Worm (Caenorhabditis elegans) whole organism, mixed stage, embryonic: ENCODE results near the gene Y66H1A.8.

ENCODE experiments used
- M03D4.4 ChIP-seq: sonication (generic microtip); optimal IDR thresholded peaks from 2 replicates; lab custom pipeline; 2017; ENCODE audit warnings: mild to moderate bottlenecking, missing genetic modification characterization, missing compliant biosample characterization
- bed-3 ChIP-seq: fragments of 200-800 bp; sonication (Bioruptor generic); optimal IDR thresholded peaks from 3 replicates; lab custom pipeline; 2018; ENCODE audit warnings: mild to moderate bottlenecking, missing genetic modification characterization, moderate library complexity, missing compliant biosample characterization
- blmp-1 ChIP-seq: fragments of 150-350 bp; optimal IDR thresholded peaks from 2 replicates; lab custom pipeline; 2014; ENCODE audit warnings: missing biosample characterization, missing genetic modification characterization
- ceh-39 ChIP-seq: fragments of 150-350 bp; optimal IDR thresholded peaks from 2 replicates; lab custom pipeline; 2014; ENCODE audit warnings: missing biosample characterization, missing genetic modification characterization
- ceh-43 ChIP-seq: fragments of 200-800 bp; sonication (Bioruptor generic); optimal IDR thresholded peaks from 2 replicates; lab custom pipeline; 2018; ENCODE audit warnings: mild to moderate bottlenecking, missing genetic modification characterization, moderate library complexity, missing compliant biosample characterization
- ceh-83 ChIP-seq: fragments of 200-800 bp; sonication (Bioruptor generic); optimal IDR thresholded peaks from 2 replicates; lab custom pipeline; 2018; ENCODE audit warnings: mild to moderate bottlenecking, missing genetic modification characterization, missing compliant biosample characterization
- ces-1 ChIP-seq: fragments of 150-350 bp; optimal IDR thresholded peaks from 2 replicates; lab custom pipeline; 2014; ENCODE audit warnings: missing biosample characterization, missing genetic modification reagents, missing genetic modification characterization
- cnd-1 ChIP-seq: fragments of 200-800 bp; sonication (Bioruptor generic); optimal IDR thresholded peaks from 2 replicates; lab custom pipeline; 2018; ENCODE audit warnings: mild to moderate bottlenecking, missing genetic modification characterization, missing compliant biosample characterization
- drap-1 ChIP-seq: fragments of 200-800 bp; sonication (Bioruptor generic); optimal IDR thresholded peaks from 3 replicates; lab custom pipeline; 2018; ENCODE audit warnings: mild to moderate bottlenecking, missing genetic modification characterization, missing compliant biosample characterization
- elt-1 ChIP-seq: sonication (generic microtip); optimal IDR thresholded peaks from 2 replicates; lab custom pipeline; 2017; ENCODE audit warnings: missing genetic modification characterization, mild to moderate bottlenecking, missing compliant biosample characterization, antibody characterized with exemption, moderate library complexity, borderline replicate concordance; ENCODE audit not compliant: insufficient read depth
- elt-3 ChIP-seq: fragments of 150-350 bp; optimal IDR thresholded peaks from 2 replicates; lab custom pipeline; 2014; ENCODE audit warnings: missing biosample characterization, missing genetic modification characterization
- flh-1 ChIP-seq: fragments of 200-800 bp; sonication (Bioruptor generic); optimal IDR thresholded peaks from 2 replicates; lab custom pipeline; 2018; ENCODE audit warnings: mild to moderate bottlenecking, missing genetic modification characterization, moderate library complexity, missing compliant biosample characterization
- ham-2 ChIP-seq: fragments of 200-800 bp; sonication (Bioruptor generic); optimal IDR thresholded peaks from 2 replicates; lab custom pipeline; 2018; ENCODE audit warnings: mild to moderate bottlenecking, missing genetic modification characterization, missing compliant biosample characterization
- lin-13 ChIP-seq: fragments of 150-350 bp; optimal IDR thresholded peaks from 2 replicates; lab custom pipeline; 2014; ENCODE audit warnings: missing biosample characterization, missing genetic modification characterization
- lin-32 ChIP-seq: fragments of 200-800 bp; sonication (Bioruptor generic); optimal IDR thresholded peaks from 2 replicates; lab custom pipeline; 2018; ENCODE audit warnings: mild to moderate bottlenecking, missing genetic modification characterization, missing compliant biosample characterization
- lsy-2 ChIP-seq: fragments of 150-350 bp; optimal IDR thresholded peaks from 2 replicates; lab custom pipeline; 2014; ENCODE audit warnings: missing biosample characterization, missing genetic modification characterization
- mab-5 ChIP-seq: fragments of 150-350 bp; optimal IDR thresholded peaks from 2 replicates; lab custom pipeline; 2014; ENCODE audit warnings: missing biosample characterization, missing genetic modification characterization
- mep-1 ChIP-seq: fragments of 150-350 bp; optimal IDR thresholded peaks from 2 replicates; lab custom pipeline; 2017; ENCODE audit warnings: missing biosample characterization, missing genetic modification reagents, missing genetic modification characterization, inconsistent platforms
- mls-2 ChIP-seq: sonication (generic microtip); optimal IDR thresholded peaks from 2 replicates; lab custom pipeline; 2016; ENCODE audit warnings: mild to moderate bottlenecking, missing genetic modification characterization, moderate library complexity, missing compliant biosample characterization
- nhr-12 ChIP-seq: fragments of 150-350 bp; optimal IDR thresholded peaks from 2 replicates; lab custom pipeline; 2014; ENCODE audit warnings: missing biosample characterization, missing genetic modification characterization
- nhr-2 ChIP-seq: fragments of 150-350 bp; optimal IDR thresholded peaks from 2 replicates; lab custom pipeline; 2014; ENCODE audit warnings: missing biosample characterization, missing genetic modification characterization
- nhr-237 ChIP-seq: fragments of 150-350 bp; optimal IDR thresholded peaks from 2 replicates; lab custom pipeline; 2014; ENCODE audit warnings: missing biosample characterization, missing genetic modification characterization
- nhr-76 ChIP-seq: sonication (generic microtip); optimal IDR thresholded peaks from 2 replicates; lab custom pipeline; 2017; ENCODE audit warnings: missing biosample characterization, missing genetic modification characterization
- pha-4 ChIP-seq: fragments of 150-350 bp; optimal IDR thresholded peaks from 2 replicates; lab custom pipeline; 2018; ENCODE audit warnings: missing biosample characterization, missing genetic modification reagents, missing genetic modification characterization
- sem-2 ChIP-seq: fragments of 200-800 bp; sonication (Bioruptor generic); optimal IDR thresholded peaks from 2 replicates; lab custom pipeline; 2018; ENCODE audit warnings: mild to moderate bottlenecking, missing genetic modification characterization, missing compliant biosample characterization
- snpc-4 ChIP-seq: fragments of 150-350 bp; optimal IDR thresholded peaks from 2 replicates; lab custom pipeline; 2014; ENCODE audit warnings: missing biosample characterization, missing genetic modification characterization
- sptf-1 ChIP-seq: sonication (generic microtip); optimal IDR thresholded peaks from 2 replicates; lab custom pipeline; 2017; ENCODE audit warnings: mild to moderate bottlenecking, missing genetic modification characterization, moderate library complexity, missing compliant biosample characterization
- tbx-8 ChIP-seq: fragments of 200-800 bp; sonication (Bioruptor generic); optimal IDR thresholded peaks from 2 replicates; lab custom pipeline; 2018; ENCODE audit warnings: mild to moderate bottlenecking, missing genetic modification characterization, moderate library complexity, missing compliant biosample characterization
- unc-120 ChIP-seq: sonication (generic microtip); optimal IDR thresholded peaks from 2 replicates; lab custom pipeline; 2017; ENCODE audit warnings: missing genetic modification characterization, missing compliant biosample characterization; ENCODE audit not compliant: poor library complexity, severe bottlenecking
- unc-62 ChIP-seq: fragments of 150-350 bp; optimal IDR thresholded peaks from 2 replicates; lab custom pipeline; 2014; ENCODE audit warnings: missing biosample characterization, missing genetic modification reagents, missing genetic modification characterization
- ztf-11 ChIP-seq: fragments of 150-350 bp; optimal IDR thresholded peaks from 2 replicates; lab custom pipeline; 2014; ENCODE audit warnings: missing biosample characterization, missing genetic modification characterization

The Y66H1A.8 gene

ce11 chrIV:454816-455215 is at the start of gene Y66H1A.8, which contains the start of gene M04G7.5:
Y66H1A.8 (minus strand) TSS chrIV:454916.
M04G7.5 (plus strand) TSS chrIV:455073.
- TF ChIP-seq mep-1 (tag; lab: Kevin White, UChicago) = no peak
- no peak for TF ChIP-seq ceh-43 (GFP tag; lab: Kevin White, UChicago)
- no peak for TF ChIP-seq sptf-1 (tag; lab: Kevin White, UChicago)
- no peak for TF ChIP-seq ham-2 (GFP tag; lab: Kevin White, UChicago)
- no peak for TF ChIP-seq M03D4.4
- no peak for TF ChIP-seq cnd-1 (tag; lab: Kevin White, UChicago)
- TF ChIP-seq elt-1 (tag; lab: Kevin White, UChicago) = no peak
- no peak for TF ChIP-seq ztf-11 (tag; lab: Kevin White, UChicago)
- no peak for TF ChIP-seq nhr-76 (tag; lab: Kevin White, UChicago)
- no peak for TF ChIP-seq lsy-2
- TF ChIP-seq tbx-8 (GFP tag; lab: Kevin White, UChicago) = no peak
- no peak for TF ChIP-seq snpc-4
- TF ChIP-seq mls-2 (tag; lab: Kevin White, UChicago) = no peak
- TF ChIP-seq nhr-2 = no peak
- no peak for TF ChIP-seq lin-32 (GFP tag; lab: Kevin White, UChicago)
- TF ChIP-seq unc-120 (tag; lab: Kevin White, UChicago) = no peak

ce11 chrIV:504495-504894 is 49.8 kb upstream of the Y66H1A.8 start:
- TF ChIP-seq ceh-83 (no peak), sptf-1 (tag; lab: Kevin White, UChicago) (no peak), nhr-237 (tag; lab: Kevin White, UChicago) (no peak), mep-1 (tag; lab: Kevin White, UChicago) (no peak), pha-4 (tag; lab: Kevin White, UChicago) (no peak), drap-1 (no peak), nhr-12 (tag; lab: Kevin White, UChicago) (no peak), ces-1 (no peak), flh-1 (GFP tag; lab: Kevin White, UChicago) (no peak), mab-5 (no peak), sem-2 (GFP tag; lab: Kevin White, UChicago) (no peak), bed-3 (GFP tag; lab: Kevin White, UChicago) (no peak), unc-62 (GFP tag; lab: Kevin White, UChicago) (no peak), lsy-2 (no peak), lin-13 (tag; lab: Kevin White, UChicago) (no peak)

- TF ChIP-seq lin-13 (tag; lab: Kevin White, UChicago) (no peak), ham-2 (GFP tag; lab: Kevin White, UChicago) (peak; percentile 70)
Measured at ce11 chrIV:497155-497554, 42.4 kb upstream of the Y66H1A.8 start.

ce11 chrIV:484768-485167 is 30.1 kb upstream of the Y66H1A.8 start:
- TF ChIP-seq snpc-4 = no peak
- no peak for TF ChIP-seq bed-3 (GFP tag; lab: Kevin White, UChicago)
- TF ChIP-seq ceh-39 (tag; lab: Kevin White, UChicago) = no peak
- no peak for TF ChIP-seq nhr-2
- TF ChIP-seq elt-3 (tag; lab: Kevin White, UChicago) = no peak
- no peak for TF ChIP-seq ces-1
- peak; percentile 22 for TF ChIP-seq ham-2 (GFP tag; lab: Kevin White, UChicago)

ce11 chrIV:484004-484403 is 29.3 kb upstream of the Y66H1A.8 start:
- no peak for TF ChIP-seq mls-2 (tag; lab: Kevin White, UChicago)
- no peak for TF ChIP-seq flh-1 (GFP tag; lab: Kevin White, UChicago)
- TF ChIP-seq blmp-1 = no peak
- no peak for TF ChIP-seq nhr-237 (tag; lab: Kevin White, UChicago)
- no peak for TF ChIP-seq snpc-4
- TF ChIP-seq, all 35 proteins: peak for 0

- TF ChIP-seq elt-3 (tag; lab: Kevin White, UChicago) = no peak
- no peak for TF ChIP-seq sem-2 (GFP tag; lab: Kevin White, UChicago)
- no peak for TF ChIP-seq mep-1 (tag; lab: Kevin White, UChicago)
- TF ChIP-seq drap-1 = no peak
- TF ChIP-seq nhr-237 (tag; lab: Kevin White, UChicago) = no peak
- no peak for TF ChIP-seq blmp-1
- TF ChIP-seq mls-2 (tag; lab: Kevin White, UChicago) = no peak
- TF ChIP-seq ces-1 = no peak
- TF ChIP-seq nhr-12 (tag; lab: Kevin White, UChicago) = no peak
- TF ChIP-seq M03D4.4 = no peak
- TF ChIP-seq unc-120 (tag; lab: Kevin White, UChicago) = no peak
- no peak for TF ChIP-seq bed-3 (GFP tag; lab: Kevin White, UChicago)
- no peak for TF ChIP-seq elt-1 (tag; lab: Kevin White, UChicago)
- no peak for TF ChIP-seq mab-5
Measured at ce11 chrIV:481067-481466, 26.4 kb upstream of the Y66H1A.8 start, which contains the start of gene npr-37. npr-37 (minus strand) TSS chrIV:481167.
